Worm (Caenorhabditis elegans): ENCODE results near the gene atx-3.
"Not testable (repeated sequence)": the region's sequence is repeated elsewhere in the genome, so short reads cannot be mapped to it uniquely, and the experiment has no call there.

atx-3 gene

ce11 chrV:15605045-15605444 lies 27.8 kb upstream of the atx-3 start, which contains the start of gene fbxa-154:
fbxa-154 (minus strand) TSS chrV:15605145.
- TF ChIP-seq lin-35 (GFP tag; optimal IDR thresholded peaks at IDR 0.05) (no peak), irx-1 (tag; optimal IDR thresholded peaks at IDR 0.05) (no peak), egl-13 (tag; optimal IDR thresholded peaks at IDR 0.05) (no peak), skn-1 (tag; optimal IDR thresholded peaks at IDR 0.05) (no peak), dpl-1 (GFP tag; optimal IDR thresholded peaks at IDR 0.05) (no peak), nhr-12 (tag; optimal IDR thresholded peaks at IDR 0.05) (no peak), ets-5 (GFP tag; IDR thresholded peaks at IDR 0.05) (no peak), mep-1 (tag; optimal IDR thresholded peaks at IDR 0.05) (no peak), pax-3 (tag; optimal IDR thresholded peaks at IDR 0.05) (no peak), C34B4.2 (tag; optimal IDR thresholded peaks at IDR 0.05) (no peak), fkh-10 (GFP tag; optimal IDR thresholded peaks at IDR 0.05) (no peak), elt-3 (tag; optimal IDR thresholded peaks at IDR 0.05) (no peak), nhr-47 (tag; optimal IDR thresholded peaks at IDR 0.05) (no peak), zag-1 (tag; optimal IDR thresholded peaks at IDR 0.05) (no peak), sptf-1 (tag; optimal IDR thresholded peaks at IDR 0.05) (no peak), mab-9 (GFP tag; IDR thresholded peaks at IDR 0.05) (no peak), ceh-63 (GFP tag; optimal IDR thresholded peaks at IDR 0.05) (no peak), ceh-88 (GFP tag; IDR thresholded peaks at IDR 0.05) (no peak)

ce11 chrV:15602253-15602652 lies 25.0 kb upstream of the atx-3 start, which contains the start of gene fbxa-152:
fbxa-152 (minus strand) TSS chrV:15602353.
- TF ChIP-seq isw-1 (GFP tag; IDR thresholded peaks at IDR 0.05) (no peak), lin-14 (GFP tag; optimal IDR thresholded peaks at IDR 0.05) (peak; percentile 22)

- TF ChIP-seq swsn-7, hlh-4, nhr-28 (tag; optimal IDR thresholded peaks at IDR 0.05): not testable (repeated sequence)
These were observed 22.5 kb upstream of the atx-3 start, which contains the start of gene B0391.14 for ce11 chrV:15599762-15600161. B0391.14 (minus strand) TSS chrV:15599862.

- TF ChIP-seq efl-1 (optimal IDR thresholded peaks at IDR 0.05) = no peak
- no peak for TF ChIP-seq efl-1 (GFP tag; optimal IDR thresholded peaks at IDR 0.05 in 1 of 2)
- no peak for TF ChIP-seq aha-1 (tag; optimal IDR thresholded peaks at IDR 0.05)
- no peak for TF ChIP-seq C16A3.4 (tag; optimal IDR thresholded peaks at IDR 0.05)
- TF ChIP-seq ama-1 (optimal IDR thresholded peaks at IDR 0.05) = no peak
- TF ChIP-seq mab-9 (GFP tag; IDR thresholded peaks at IDR 0.05) = no peak
- no peak for TF ChIP-seq unc-62 (GFP tag; optimal IDR thresholded peaks at IDR 0.05)
- no peak for TF ChIP-seq egl-27 (tag; optimal IDR thresholded peaks at IDR 0.05)
- no peak for TF ChIP-seq ceh-90 (tag; optimal IDR thresholded peaks at IDR 0.05)
- no peak for TF ChIP-seq blmp-1 (tag; optimal IDR thresholded peaks at IDR 0.05)
- TF ChIP-seq lin-13 (GFP tag; optimal IDR thresholded peaks at IDR 0.05) = no peak
- TF ChIP-seq snu-23 (GFP tag; optimal IDR thresholded peaks at IDR 0.05) = no peak
- TF ChIP-seq zag-1 (tag; optimal IDR thresholded peaks at IDR 0.05) = no peak
- no peak for TF ChIP-seq rnt-1 (tag; optimal IDR thresholded peaks at IDR 0.05)
- TF ChIP-seq unc-30 (tag; optimal IDR thresholded peaks at IDR 0.05) = no peak
- no peak for TF ChIP-seq C04F5.9 (tag; optimal IDR thresholded peaks at IDR 0.05)
- TF ChIP-seq efl-3 (GFP tag; optimal IDR thresholded peaks at IDR 0.05) = no peak
- TF ChIP-seq C34B4.2 (tag; optimal IDR thresholded peaks at IDR 0.05) = no peak
- TF ChIP-seq jun-1 (tag; optimal IDR thresholded peaks at IDR 0.05) = no peak
- TF ChIP-seq ceh-88 (GFP tag; IDR thresholded peaks at IDR 0.05) = no peak
These were observed 17.3 kb upstream of the atx-3 start, which contains the start of gene fbxa-139 for ce11 chrV:15594573-15594972. fbxa-139 (minus strand) TSS chrV:15594673.

Data from whole organism, L1 larva.